Fruit fly (Drosophila melanogaster): ENCODE data around the gene CG31937.

CG31937 gene

DNA sequence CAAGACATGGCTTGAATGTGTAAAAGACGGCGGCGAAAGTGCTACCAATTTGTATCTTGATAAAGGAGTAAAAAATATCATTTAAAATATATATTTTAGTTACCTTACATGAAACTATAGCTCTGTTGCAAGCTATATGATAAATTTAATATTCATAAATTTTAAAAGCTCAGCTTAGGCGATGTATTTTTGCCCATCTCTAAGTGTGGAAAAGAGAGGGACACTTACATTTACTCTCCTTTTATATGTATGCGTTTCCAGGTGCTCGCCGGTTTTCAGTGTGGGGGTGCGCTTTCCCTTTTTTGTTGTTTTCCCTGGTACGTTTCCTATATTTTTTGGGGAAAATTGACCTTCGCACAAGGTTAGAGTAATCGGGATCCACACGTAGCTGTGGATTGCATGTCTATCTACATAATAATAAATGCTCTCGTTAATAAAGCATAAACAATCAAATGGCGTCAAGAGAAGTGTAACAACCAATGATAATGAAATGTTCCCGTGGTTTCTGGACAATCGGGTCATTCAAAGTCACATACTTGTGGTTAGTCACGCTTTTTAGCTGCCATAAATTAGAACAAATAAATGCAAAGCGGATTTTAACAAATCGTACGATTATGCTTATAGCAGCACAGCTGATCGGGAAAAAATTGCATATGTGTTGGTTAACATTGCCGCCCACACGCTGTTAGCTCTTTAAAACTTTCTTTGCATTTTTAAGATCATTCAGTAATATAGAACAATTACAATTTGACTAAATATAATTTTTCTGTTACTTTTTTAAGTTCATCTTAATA is 1.7 kb upstream of the CG31937 start (continued):
- no peak for TF ChIP-seq cad (GFP tag; optimal IDR thresholded peaks at IDR 0.05)
- TF ChIP-seq Eip74EF (GFP tag; optimal IDR thresholded peaks at IDR 0.05), result peak in 1 of 2 experiments; percentile 97
- TF ChIP-seq Rfx (GFP tag; IDR thresholded peaks at IDR 0.05), result peak; percentile 98
- TF ChIP-seq CG15073 (GFP tag; optimal IDR thresholded peaks at IDR 0.05), result peak; percentile 65
- TF ChIP-seq CG10462 (GFP tag; optimal IDR thresholded peaks at IDR 0.05), result peak; percentile 86
- TF ChIP-seq CG14965 (GFP tag; optimal IDR thresholded peaks at IDR 0.05; ENCODE audit: borderline replicate concordance), result no peak
- no peak for TF ChIP-seq fru (optimal IDR thresholded peaks at IDR 0.05)
- TF ChIP-seq esg (GFP tag; conservative IDR thresholded peaks at IDR 0.05), result peak; percentile 96
- peak; percentile 82 for TF ChIP-seq CG3838 (GFP tag; optimal IDR thresholded peaks at IDR 0.05)
- peak; percentile 90 for TF ChIP-seq CG2889 (GFP tag; IDR thresholded peaks at IDR 0.05)
- TF ChIP-seq CG9876 (GFP tag; optimal IDR thresholded peaks at IDR 0.05), result peak; percentile 25
- no peak for TF ChIP-seq hth (optimal IDR thresholded peaks at IDR 0.05)
- TF ChIP-seq Dbx (GFP tag; IDR thresholded peaks at IDR 0.05), result peak; percentile 99
- TF ChIP-seq slou (GFP tag; optimal IDR thresholded peaks at IDR 0.05), result peak; percentile 94
- TF ChIP-seq slbo (GFP tag; IDR thresholded peaks at IDR 0.05), result peak; percentile 98
- peak; percentile 97 for TF ChIP-seq Meics (GFP tag; optimal IDR thresholded peaks at IDR 0.05)
- TF ChIP-seq MBD-R2 (GFP tag; IDR thresholded peaks at IDR 0.05), result peak; percentile 93
- TF ChIP-seq CG6254 (GFP tag; optimal IDR thresholded peaks at IDR 0.05), result peak; percentile 87
- no peak for TF ChIP-seq sc (optimal IDR thresholded peaks at IDR 0.05)
- peak; percentile 96 for TF ChIP-seq sc (GFP tag; optimal IDR thresholded peaks at IDR 0.05)
- peak; percentile 90 for TF ChIP-seq CG5953 (GFP tag; IDR thresholded peaks at IDR 0.05)
- TF ChIP-seq CG13296 (GFP tag; optimal IDR thresholded peaks at IDR 0.05), result peak; percentile 98
- peak; percentile 90 to 98 for TF ChIP-seq Hr51 (GFP tag; optimal IDR thresholded peaks at IDR 0.05)
- TF ChIP-seq CG14667 (GFP tag; IDR thresholded peaks at IDR 0.05), result peak; percentile 88
- TF ChIP-seq gt (GFP tag; IDR thresholded peaks at IDR 0.05), result peak; percentile 83; the same call in 1 of the 2 replicates
- peak; percentile 81 for TF ChIP-seq CG1647 (GFP tag; optimal IDR thresholded peaks at IDR 0.05)
- TF ChIP-seq CG10431 (GFP tag; optimal IDR thresholded peaks at IDR 0.05), result peak; percentile 98
- peak; percentile 100 for TF ChIP-seq B-H2 (GFP tag; optimal IDR thresholded peaks at IDR 0.05)
- TF ChIP-seq tio (GFP tag; optimal IDR thresholded peaks at IDR 0.05), result peak; percentile 90
- TF ChIP-seq p53 (GFP tag; optimal IDR thresholded peaks at IDR 0.05), result peak; percentile 34
- peak; percentile 97 for TF ChIP-seq oc (tag; optimal IDR thresholded peaks at IDR 0.05)
- peak in 1 of 2 experiments; percentile 98 for TF ChIP-seq eve (GFP tag; optimal IDR thresholded peaks at IDR 0.05)
- TF ChIP-seq corto (GFP tag; optimal IDR thresholded peaks at IDR 0.05), result peak; percentile 97
- TF ChIP-seq CG10366 (GFP tag; IDR thresholded peaks at IDR 0.05), result peak; percentile 95
- peak; percentile 63 for TF ChIP-seq zf30C (GFP tag; optimal IDR thresholded peaks at IDR 0.05)
- no peak for TF ChIP-seq da (GFP tag; optimal IDR thresholded peaks at IDR 0.05)
- TF ChIP-seq CG9727 (GFP tag; optimal IDR thresholded peaks at IDR 0.05), result peak; percentile 98
- TF ChIP-seq CG7786 (GFP tag; optimal IDR thresholded peaks at IDR 0.05), result peak; percentile 82
- TF ChIP-seq cato (GFP tag; optimal IDR thresholded peaks at IDR 0.05; ENCODE audit: borderline replicate concordance), result peak; percentile 92
- TF ChIP-seq mld (GFP tag; IDR thresholded peaks at IDR 0.05; ENCODE audit: partially characterized antibody), result peak; percentile 87; the same call in 2 of the 3 replicates
- TF ChIP-seq pfk (GFP tag; optimal IDR thresholded peaks at IDR 0.05), result peak; percentile 63
- peak; percentile 90 for TF ChIP-seq psq (GFP tag; optimal IDR thresholded peaks at IDR 0.05)
- TF ChIP-seq CG16779 (GFP tag; IDR thresholded peaks at IDR 0.05), result peak; percentile 92
- TF ChIP-seq CG6854 (GFP tag; optimal IDR thresholded peaks at IDR 0.05), result peak; percentile 97
- no peak; the same call in 1 of the 2 replicates for TF ChIP-seq CG42726 (GFP tag; IDR thresholded peaks at IDR 0.05; ENCODE audit: partially characterized antibody)
- TF ChIP-seq zen (tag; optimal IDR thresholded peaks at IDR 0.05), result peak; percentile 78
- TF ChIP-seq crol (GFP tag; IDR thresholded peaks at IDR 0.05), result no peak; the same call in none of the 2 replicates
- peak; percentile 94 for TF ChIP-seq CG30431 (GFP tag; optimal IDR thresholded peaks at IDR 0.05)
- peak; percentile 98 for TF ChIP-seq fd3F (GFP tag; optimal IDR thresholded peaks at IDR 0.05)
- TF ChIP-seq Dref (GFP tag; IDR thresholded peaks at IDR 0.05), result no peak; the same call in 1 of the 2 replicates

Data from whole organism, embryonic.